Worm (Caenorhabditis elegans) whole organism, late embryonic: ENCODE results near the gene F40G9.14.
A peak's percentile ranks its signal among the peaks of the same experiment; 100 is the strongest.

Experiments used
- C08G9.2 ChIP-seq: sonication (generic microtip); optimal IDR thresholded peaks from 2 replicates; lab custom pipeline; 2016; ENCODE audit warnings: mild to moderate bottlenecking, missing genetic modification characterization, moderate library complexity, missing compliant biosample characterization
- C38D4.7 ChIP-seq: fragments of 200-800 bp; sonication (Bioruptor generic); optimal IDR thresholded peaks from 2 replicates; lab custom pipeline; 2018; ENCODE audit warnings: mild to moderate bottlenecking, missing genetic modification characterization, moderate library complexity, missing compliant biosample characterization
- F13H6.1 ChIP-seq: sonication (generic microtip); optimal IDR thresholded peaks from 2 replicates; lab custom pipeline; 2016; ENCODE audit warnings: missing genetic modification characterization, missing compliant biosample characterization
- K09A11.1 ChIP-seq: sonication (generic microtip); optimal IDR thresholded peaks from 2 replicates; lab custom pipeline; 2017; ENCODE audit warnings: antibody characterized with exemption, mild to moderate bottlenecking, missing genetic modification characterization, missing compliant biosample characterization; ENCODE audit not compliant: insufficient read depth
- T23F11.4 ChIP-seq: fragments of 200-800 bp; sonication (Bioruptor generic); optimal IDR thresholded peaks from 2 replicates; lab custom pipeline; 2018; ENCODE audit warnings: mild to moderate bottlenecking, missing genetic modification characterization, missing compliant biosample characterization
- Y22D7AL.16 ChIP-seq: sonication (generic microtip); optimal IDR thresholded peaks from 2 replicates; lab custom pipeline; 2016; ENCODE audit warnings: missing genetic modification characterization, missing compliant biosample characterization
- ceh-14 ChIP-seq: sonication (generic microtip); optimal IDR thresholded peaks from 2 replicates; lab custom pipeline; 2016; ENCODE audit warnings: missing genotype, missing genetic modification characterization, missing compliant biosample characterization
- ceh-19 ChIP-seq: fragments of 200-800 bp; sonication (Bioruptor generic); optimal IDR thresholded peaks from 2 replicates; lab custom pipeline; 2018; ENCODE audit warnings: mild to moderate bottlenecking, missing genetic modification characterization, missing compliant biosample characterization
- ceh-22 ChIP-seq: sonication (generic microtip); optimal IDR thresholded peaks from 2 replicates; lab custom pipeline; 2017; ENCODE audit warnings: missing biosample characterization, missing genetic modification characterization
- ceh-24 ChIP-seq: sonication (generic microtip); optimal IDR thresholded peaks from 2 replicates; lab custom pipeline; 2016; ENCODE audit warnings: mild to moderate bottlenecking, missing genetic modification characterization, missing compliant biosample characterization
- ceh-30 ChIP-seq: fragments of 150-350 bp; optimal IDR thresholded peaks from 2 replicates; lab custom pipeline; 2014; ENCODE audit warnings: missing biosample characterization, missing genetic modification characterization
- ceh-34 ChIP-seq: sonication (generic microtip); optimal IDR thresholded peaks from 2 replicates; lab custom pipeline; 2016; ENCODE audit warnings: mild to moderate bottlenecking, missing genetic modification characterization, missing compliant biosample characterization
- ceh-6 ChIP-seq: fragments of 200-800 bp; sonication (Bioruptor generic); optimal IDR thresholded peaks from 2 replicates; lab custom pipeline; 2018; ENCODE audit warnings: mild to moderate bottlenecking, missing genetic modification characterization, missing compliant biosample characterization
- dve-1 ChIP-seq: sonication (generic microtip); optimal IDR thresholded peaks from 2 replicates; lab custom pipeline; 2017; ENCODE audit warnings: antibody characterized with exemption, mild to moderate bottlenecking, missing genetic modification characterization, missing compliant biosample characterization
- elt-2 ChIP-seq: sonication (generic microtip); optimal IDR thresholded peaks from 2 replicates; lab custom pipeline; 2016; ENCODE audit warnings: missing genetic modification reagents, missing genetic modification characterization, missing compliant biosample characterization
- ets-4 ChIP-seq: sonication (generic microtip); optimal IDR thresholded peaks from 2 replicates; lab custom pipeline; 2016; ENCODE audit warnings: missing genetic modification characterization, missing compliant biosample characterization
- fax-1 ChIP-seq: sonication (generic microtip); optimal IDR thresholded peaks from 2 replicates; lab custom pipeline; 2016; ENCODE audit warnings: missing genotype, missing genetic modification characterization, missing compliant biosample characterization
- fkh-10 ChIP-seq: fragments of 150-350 bp; optimal IDR thresholded peaks from 2 replicates; lab custom pipeline; 2014; ENCODE audit warnings: missing biosample characterization, missing genetic modification reagents, missing genetic modification characterization
- fkh-6 ChIP-seq: sonication (generic microtip); optimal IDR thresholded peaks from 2 replicates; lab custom pipeline; 2016; ENCODE audit warnings: missing genetic modification characterization, missing compliant biosample characterization
- gmeb-2 ChIP-seq: sonication (generic microtip); optimal IDR thresholded peaks from 2 replicates; lab custom pipeline; 2016; ENCODE audit warnings: missing genetic modification characterization, inconsistent platforms, missing compliant biosample characterization
- hlh-13 ChIP-seq: fragments of 200-800 bp; sonication (Bioruptor generic); optimal IDR thresholded peaks from 2 replicates; lab custom pipeline; 2018; ENCODE audit warnings: mild to moderate bottlenecking, missing genetic modification characterization, missing compliant biosample characterization
- hlh-30 ChIP-seq: sonication (generic microtip); optimal IDR thresholded peaks from 2 replicates; lab custom pipeline; 2017; ENCODE audit warnings: antibody characterized with exemption, missing genetic modification characterization, missing compliant biosample characterization; ENCODE audit not compliant: insufficient read depth
- hlh-6 ChIP-seq: sonication (generic microtip); optimal IDR thresholded peaks from 2 replicates; lab custom pipeline; 2016; ENCODE audit warnings: missing genotype, missing genetic modification characterization, missing compliant biosample characterization
- lim-6 ChIP-seq: sonication (generic microtip); optimal IDR thresholded peaks from 2 replicates; lab custom pipeline; 2016; ENCODE audit warnings: missing genetic modification characterization, missing compliant biosample characterization
- lin-11 ChIP-seq: fragments of 200-800 bp; sonication (Bioruptor generic); optimal IDR thresholded peaks from 2 replicates; lab custom pipeline; 2018; ENCODE audit warnings: mild to moderate bottlenecking, missing genetic modification characterization, missing compliant biosample characterization
- madf-2 ChIP-seq: sonication (generic microtip); optimal IDR thresholded peaks from 2 replicates; lab custom pipeline; 2017; ENCODE audit warnings: missing genetic modification characterization, missing compliant biosample characterization
- mec-3 ChIP-seq: sonication (generic microtip); optimal IDR thresholded peaks from 2 replicates; lab custom pipeline; 2016; ENCODE audit warnings: borderline replicate concordance, missing genetic modification characterization, missing compliant biosample characterization
- nfya-1 ChIP-seq: sonication (generic microtip); optimal IDR thresholded peaks from 2 replicates; lab custom pipeline; 2017; ENCODE audit warnings: missing genetic modification characterization, mild to moderate bottlenecking, missing compliant biosample characterization, antibody characterized with exemption, moderate library complexity
- nhr-11 ChIP-seq: fragments of 150-350 bp; optimal IDR thresholded peaks from 2 replicates; lab custom pipeline; 2014; ENCODE audit warnings: missing biosample characterization, missing genetic modification characterization
- nhr-232 ChIP-seq: sonication (generic microtip); optimal IDR thresholded peaks from 2 replicates; lab custom pipeline; 2016; ENCODE audit warnings: missing genetic modification characterization, missing compliant biosample characterization
- pha-2 ChIP-seq: sonication (generic microtip); optimal IDR thresholded peaks from 2 replicates; lab custom pipeline; 2017; ENCODE audit warnings: mild to moderate bottlenecking, missing genetic modification characterization, missing compliant biosample characterization
- pqm-1 ChIP-seq: sonication (generic microtip); optimal IDR thresholded peaks from 2 replicates; lab custom pipeline; 2016; ENCODE audit warnings: missing genetic modification characterization, missing compliant biosample characterization
- pros-1 ChIP-seq: fragments of 150-350 bp; optimal IDR thresholded peaks from 2 replicates; lab custom pipeline; 2014; ENCODE audit warnings: missing biosample characterization, missing genetic modification reagents, missing genetic modification characterization
- sdc-2 ChIP-seq: sonication (generic microtip); optimal IDR thresholded peaks from 2 replicates; lab custom pipeline; 2016; ENCODE audit warnings: missing genotype, missing genetic modification characterization, missing compliant biosample characterization
- sox-2 ChIP-seq: fragments of 200-800 bp; sonication (Bioruptor generic); IDR thresholded peaks from 2 replicates; pipeline ENCODE4 v1.3.6; 2022; ENCODE audit warnings: missing genetic modification reagents, missing genetic modification characterization, missing compliant biosample characterization
- sox-4 ChIP-seq: sonication (generic microtip); optimal IDR thresholded peaks from 2 replicates; lab custom pipeline; 2017; ENCODE audit warnings: mild to moderate bottlenecking, missing genetic modification characterization, inconsistent platforms, missing compliant biosample characterization
- tbx-2 ChIP-seq: sonication (generic microtip); optimal IDR thresholded peaks from 2 replicates; lab custom pipeline; 2016; ENCODE audit warnings: missing genetic modification characterization, missing compliant biosample characterization
- tbx-7 ChIP-seq: sonication (generic microtip); optimal IDR thresholded peaks from 2 replicates; lab custom pipeline; 2016; ENCODE audit warnings: missing genotype, missing genetic modification characterization, missing compliant biosample characterization
- ttx-3 ChIP-seq: sonication (generic microtip); optimal IDR thresholded peaks from 2 replicates; lab custom pipeline; 2016; ENCODE audit warnings: missing genetic modification reagents, missing genetic modification characterization, missing compliant biosample characterization
- unc-3 ChIP-seq, 2 experiments: fragments of 200-800 bp in 1 of 2; sonication (Bioruptor generic) in 1 of 2; sonication (generic microtip) in 1 of 2; conservative IDR thresholded peaks in 1 of 2; optimal IDR thresholded peaks in 1 of 2; 2 replicates each; pipeline versions ENCODE4 v1.3.6 to Lab custom; 2016 to 2022; ENCODE audit warnings: missing compliant biosample characterization in 2 of 2, missing genetic modification characterization in 2 of 2, missing genetic modification reagents in 1 of 2
- unc-42 ChIP-seq: sonication (generic microtip); optimal IDR thresholded peaks from 2 replicates; lab custom pipeline; 2016; ENCODE audit warnings: missing genotype, missing genetic modification characterization, missing compliant biosample characterization
- unc-55 ChIP-seq: sonication (generic microtip); optimal IDR thresholded peaks from 2 replicates; lab custom pipeline; 2017; ENCODE audit warnings: missing biosample characterization, missing genetic modification reagents, missing genetic modification characterization
- unc-86 ChIP-seq: sonication (generic microtip); optimal IDR thresholded peaks from 2 replicates; lab custom pipeline; 2016; ENCODE audit warnings: missing genetic modification characterization, missing compliant biosample characterization
- ztf-16 ChIP-seq: sonication (generic microtip); optimal IDR thresholded peaks from 2 replicates; lab custom pipeline; 2017; ENCODE audit warnings: missing genetic modification characterization, missing compliant biosample characterization

Gene F40G9.14

ce11 chrIII:143121-143520, 34.5 kb downstream of the F40G9.14 start, which contains the start of gene fbxb-82:
Gene fbxb-82 (minus strand): TSS chrIII:143221.
- TF ChIP-seq tbx-2 (tag; lab: Kevin White, UChicago) = no peak
- no peak for TF ChIP-seq hlh-30
- no peak for TF ChIP-seq F13H6.1 (tag; lab: Kevin White, UChicago)
- no peak for TF ChIP-seq ceh-24 (tag; lab: Kevin White, UChicago)
- no peak for TF ChIP-seq ceh-34 (tag; lab: Kevin White, UChicago)
- no peak for TF ChIP-seq fkh-10
- TF ChIP-seq ceh-22 = no peak
- no peak for TF ChIP-seq ets-4
- TF ChIP-seq nhr-232 (tag; lab: Kevin White, UChicago) = no peak
- no peak for TF ChIP-seq C38D4.7 (GFP tag; lab: Kevin White, UChicago)
- no peak for TF ChIP-seq T23F11.4
- TF ChIP-seq K09A11.1 (tag; lab: Kevin White, UChicago) = no peak
- no peak for TF ChIP-seq Y22D7AL.16
- TF ChIP-seq gmeb-2 = no peak
- TF ChIP-seq sox-4 (tag; lab: Kevin White, UChicago) = no peak
- no peak for TF ChIP-seq ztf-16 (tag; lab: Kevin White, UChicago)
- no peak for TF ChIP-seq ceh-30 (tag; lab: Kevin White, UChicago)
- TF ChIP-seq lin-11 = no peak
- no peak for TF ChIP-seq unc-55 (GFP tag; lab: Kevin White, UChicago)
- no peak for TF ChIP-seq unc-3 (GFP tag; conservative IDR thresholded peaks at IDR 0.05; lab: Robert Waterston, UW)
- TF ChIP-seq unc-3 (tag; optimal IDR thresholded peaks at IDR 0.05; lab: Kevin White, UChicago) = no peak

ce11 chrIII:140904-141303, 36.7 kb downstream of the F40G9.14 start, which contains the start of gene fbxb-81:
Gene fbxb-81 (minus strand): TSS chrIII:141217.
- TF ChIP-seq unc-86 (tag; lab: Kevin White, UChicago) (no peak), ceh-30 (tag; lab: Kevin White, UChicago) (no peak), C08G9.2 (tag; lab: Kevin White, UChicago) (no peak)

DNA sequence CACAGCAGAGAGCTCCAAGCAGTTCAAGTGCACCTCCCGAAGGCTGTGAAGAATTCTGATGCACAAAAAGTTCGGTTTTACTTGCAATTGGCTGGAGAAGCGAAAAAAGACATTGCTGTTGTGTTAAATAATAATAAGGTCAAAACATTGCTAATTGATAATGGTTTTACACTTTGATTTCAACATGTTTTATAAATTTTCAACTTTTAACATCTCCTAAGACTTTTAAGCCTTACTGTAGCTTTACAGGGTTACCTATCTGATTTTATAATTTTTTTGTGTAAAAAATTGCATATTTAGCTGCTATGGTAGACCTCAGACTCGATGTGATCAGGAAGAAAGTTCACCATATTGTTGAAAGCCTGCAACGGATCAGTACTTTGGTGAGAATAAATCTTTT, 43.4 kb downstream of the F40G9.14 start, which contains the start of gene pals-25:
Gene pals-25, plus strand, starts transcription at position 301 of the 400 bp plus-strand sequence.
- TF ChIP-seq unc-3 (GFP tag; conservative IDR thresholded peaks at IDR 0.05; lab: Robert Waterston, UW) = no peak
- no peak for TF ChIP-seq unc-3 (tag; optimal IDR thresholded peaks at IDR 0.05; lab: Kevin White, UChicago)
- TF ChIP-seq pqm-1 (tag; lab: Kevin White, UChicago) = no peak
- no peak for TF ChIP-seq lim-6 (tag; lab: Kevin White, UChicago)
- no peak for TF ChIP-seq elt-2 (tag; lab: Kevin White, UChicago)

ce11 chrIII:132118-132517, 45.5 kb downstream of the F40G9.14 start, which contains the start of gene pals-22:
Gene pals-22 (plus strand): TSS chrIII:132418.
- no peak for TF ChIP-seq ceh-14 (tag; lab: Kevin White, UChicago)
- TF ChIP-seq ceh-22 = no peak
- TF ChIP-seq madf-2 (tag; lab: Kevin White, UChicago) = no peak
- TF ChIP-seq sdc-2 = no peak
- TF ChIP-seq tbx-2 (tag; lab: Kevin White, UChicago) = no peak
- no peak for TF ChIP-seq hlh-6
- TF ChIP-seq dve-1 = no peak
- TF ChIP-seq sox-2 (GFP tag; lab: Robert Waterston, UW) = no peak

DNA sequence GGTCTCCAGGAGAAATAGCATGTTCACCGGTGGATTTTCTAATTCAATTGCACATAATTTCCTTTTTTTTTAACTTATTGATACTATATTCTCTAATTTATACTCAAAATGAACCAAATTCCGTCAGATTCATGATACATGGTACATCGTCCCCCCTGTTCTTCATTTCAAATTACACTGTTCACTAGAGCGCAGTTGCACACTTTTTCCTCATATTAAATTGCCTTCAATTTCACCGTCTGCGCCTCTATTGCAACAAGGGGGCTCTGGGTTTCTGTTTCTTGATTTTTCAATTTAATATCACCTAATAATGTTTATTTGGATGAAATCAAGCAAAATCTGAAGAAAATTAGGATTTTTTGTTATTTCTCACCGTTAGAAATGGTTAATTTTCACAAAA, 46.0 kb downstream of the F40G9.14 start:
- TF ChIP-seq Y22D7AL.16 (no peak), hlh-13 (GFP tag; lab: Kevin White, UChicago) (no peak), nfya-1 (peak; percentile 34), ceh-14 (tag; lab: Kevin White, UChicago) (peak; percentile 43), ceh-6 (GFP tag; lab: Kevin White, UChicago) (no peak), fkh-10 (no peak), fkh-6 (tag; lab: Kevin White, UChicago) (no peak), sox-2 (GFP tag; lab: Robert Waterston, UW) (no peak), fax-1 (tag; lab: Kevin White, UChicago) (no peak), pha-2 (tag; lab: Kevin White, UChicago) (no peak), tbx-7 (tag; lab: Kevin White, UChicago) (no peak), pqm-1 (tag; lab: Kevin White, UChicago) (no peak), ceh-19 (GFP tag; lab: Kevin White, UChicago) (no peak), ttx-3 (tag; lab: Kevin White, UChicago) (no peak), mec-3 (tag; lab: Kevin White, UChicago) (no peak), K09A11.1 (tag; lab: Kevin White, UChicago) (no peak), hlh-30 (no peak), unc-42 (tag; lab: Kevin White, UChicago) (peak; percentile 91), pros-1 (tag; lab: Kevin White, UChicago) (no peak), nhr-11 (tag; lab: Kevin White, UChicago) (no peak), lin-11 (no peak), C08G9.2 (tag; lab: Kevin White, UChicago) (no peak)
